Fruit fly (Drosophila melanogaster): Measurements from ENCODE around the gene CG12984.

The CG12984 gene

DNA sequence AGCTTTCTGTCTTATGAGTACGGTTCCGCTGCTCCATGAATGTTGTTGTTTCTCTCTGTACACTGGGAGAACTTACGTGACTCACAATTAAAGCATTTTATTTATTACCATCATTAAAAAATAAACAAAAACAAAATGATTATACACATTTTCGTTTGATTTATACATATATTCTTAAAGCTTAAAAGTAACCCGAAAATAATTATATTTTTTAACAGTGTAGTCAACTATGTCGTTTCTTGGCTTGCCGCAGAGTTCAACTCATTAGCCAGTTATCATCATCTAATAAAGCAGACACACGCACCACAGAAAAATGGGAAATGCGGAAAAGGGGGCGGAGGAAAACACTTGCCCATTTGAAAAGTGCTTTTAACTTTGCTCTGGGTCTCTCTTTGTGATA, 45.9 kb downstream of the CG12984 start (continued):
- TF ChIP-seq Drgx (GFP tag; IDR thresholded peaks at IDR 0.05) = peak; percentile 69; the same call in 1 of the 2 replicates
- peak; percentile 42 for TF ChIP-seq Ets97D (GFP tag; optimal IDR thresholded peaks at IDR 0.05)
- TF ChIP-seq nom (GFP tag; optimal IDR thresholded peaks at IDR 0.05) = no peak
- no peak for TF ChIP-seq Opbp (GFP tag; IDR thresholded peaks at IDR 0.05; ENCODE audit: partially characterized antibody)
- TF ChIP-seq Eip74EF (GFP tag; optimal IDR thresholded peaks at IDR 0.05) = peak in 1 of 2 experiments; percentile 81
- peak; percentile 76 for TF ChIP-seq esg (GFP tag; conservative IDR thresholded peaks at IDR 0.05)
- peak in 1 of 2 experiments; percentile 13 for TF ChIP-seq crp (GFP tag; optimal IDR thresholded peaks at IDR 0.05)

DNA sequence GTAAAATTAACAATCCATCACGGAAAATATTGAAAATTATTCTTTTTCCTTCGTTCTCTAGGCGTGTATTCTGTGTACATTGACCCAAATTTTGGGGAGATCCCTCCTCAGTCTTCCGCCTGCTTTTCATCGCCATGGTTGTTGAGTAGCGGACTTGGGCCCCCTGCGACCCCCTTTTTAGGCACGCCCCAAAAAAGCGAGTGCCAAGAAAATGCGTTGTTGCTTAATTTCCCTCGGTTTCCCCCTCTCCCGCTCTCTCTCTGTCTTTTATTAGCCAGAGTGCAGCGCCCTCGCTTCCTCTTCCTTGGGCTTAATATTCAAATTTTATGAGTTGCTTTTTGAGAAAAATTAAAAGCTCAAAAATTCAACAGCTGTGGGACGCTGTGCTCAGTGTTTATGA, 49.4 kb downstream of the CG12984 start:
- peak; percentile 25; the same call in 1 of the 2 replicates for TF ChIP-seq rib (GFP tag; IDR thresholded peaks at IDR 0.05)
- TF ChIP-seq E2f1 (GFP tag; IDR thresholded peaks at IDR 0.05) = no peak
- TF ChIP-seq abd-A (tag; optimal IDR thresholded peaks at IDR 0.05) = no peak
- no peak for TF ChIP-seq CG31224 (GFP tag; IDR thresholded peaks at IDR 0.05)
- no peak for TF ChIP-seq CG16815 (GFP tag; optimal IDR thresholded peaks at IDR 0.05)
- no peak for TF ChIP-seq HHEX (GFP tag; optimal IDR thresholded peaks at IDR 0.05)
- peak; percentile 51 for TF ChIP-seq Med (GFP tag)
- no peak for TF ChIP-seq CG8388 (GFP tag; optimal IDR thresholded peaks at IDR 0.05)
- no peak for TF ChIP-seq CG2199 (GFP tag; IDR thresholded peaks at IDR 0.05)
- TF ChIP-seq CG7357 (GFP tag; IDR thresholded peaks at IDR 0.05) = no peak
- TF ChIP-seq Atf-2 (GFP tag; optimal IDR thresholded peaks at IDR 0.05) = no peak
- TF ChIP-seq Atf6 (GFP tag; IDR thresholded peaks at IDR 0.05) = no peak
- TF ChIP-seq sens-2 (GFP tag; IDR thresholded peaks at IDR 0.05) = no peak
- no peak for TF ChIP-seq tll (GFP tag; optimal IDR thresholded peaks at IDR 0.05)
- no peak for TF ChIP-seq amos (GFP tag; IDR thresholded peaks at IDR 0.05; ENCODE audit: partially characterized antibody)
- TF ChIP-seq tio (GFP tag; optimal IDR thresholded peaks at IDR 0.05) = no peak
- TF ChIP-seq gt (GFP tag; IDR thresholded peaks at IDR 0.05) = 0 out of 2 replicates have a peak, but pooled peaks have one; percentile 8
- TF ChIP-seq CG9932 (GFP tag; IDR thresholded peaks at IDR 0.05) = no peak
- TF ChIP-seq vvl (GFP tag; IDR thresholded peaks at IDR 0.05) = peak; percentile 40
- TF ChIP-seq pfk (GFP tag; optimal IDR thresholded peaks at IDR 0.05) = no peak
- peak; percentile 29 for TF ChIP-seq sens (GFP tag)
- no peak for TF ChIP-seq CG17186 (GFP tag; optimal IDR thresholded peaks at IDR 0.05)
- 0 out of 3 replicates have a peak, but pooled peaks have one; percentile 12 for TF ChIP-seq row (GFP tag; IDR thresholded peaks at IDR 0.05)
- TF ChIP-seq CG9437 (GFP tag; optimal IDR thresholded peaks at IDR 0.05) = no peak
- no peak for TF ChIP-seq H2.0 (GFP tag; IDR thresholded peaks at IDR 0.05)
- TF ChIP-seq CG8281 (tag; optimal IDR thresholded peaks at IDR 0.05) = no peak
- TF ChIP-seq CG15011 (GFP tag; optimal IDR thresholded peaks at IDR 0.05) = no peak
- no peak for TF ChIP-seq croc (GFP tag; conservative IDR thresholded peaks at IDR 0.05)
- no peak for TF ChIP-seq CG7963 (GFP tag; IDR thresholded peaks at IDR 0.05; ENCODE audit: partially characterized antibody)
- TF ChIP-seq trh (GFP tag; optimal IDR thresholded peaks at IDR 0.05) = no peak
- TF ChIP-seq CG8765 (GFP tag; IDR thresholded peaks at IDR 0.05) = no peak
- no peak for TF ChIP-seq CG3726 (GFP tag; IDR thresholded peaks at IDR 0.05)
- no peak for TF ChIP-seq HLHmδ (GFP tag; optimal IDR thresholded peaks at IDR 0.05)
- TF ChIP-seq C15 (GFP tag; IDR thresholded peaks at IDR 0.05) = no peak
- TF ChIP-seq CG15696 (tag; optimal IDR thresholded peaks at IDR 0.05) = no peak
- no peak for TF ChIP-seq CG13894 (tag; optimal IDR thresholded peaks at IDR 0.05)
- TF ChIP-seq Bteb2 (GFP tag; optimal IDR thresholded peaks at IDR 0.05) = no peak
- TF ChIP-seq eve (GFP tag; optimal IDR thresholded peaks at IDR 0.05) = no peak
- no peak for TF ChIP-seq Ets97D (GFP tag; optimal IDR thresholded peaks at IDR 0.05)
- TF ChIP-seq caup (GFP tag; optimal IDR thresholded peaks at IDR 0.05; ENCODE audit: severe bottlenecking) = no peak
- no peak for TF ChIP-seq CG33213 (GFP tag; optimal IDR thresholded peaks at IDR 0.05)
- TF ChIP-seq hb (GFP tag; IDR thresholded peaks at IDR 0.05; ENCODE audit: partially characterized antibody) = no peak
- no peak for TF ChIP-seq phol (tag; optimal IDR thresholded peaks at IDR 0.05)
